Fruit fly (Drosophila melanogaster) whole organism, embryonic: ENCODE measurements around the gene Or33b.

ENCODE experiments used
- CG11504 ChIP-seq: fragments of 200-800 bp; sonication (Bioruptor generic); optimal IDR thresholded peaks from 3 replicates; lab custom pipeline; 2019; ENCODE audit warnings: missing biosample characterization, mild to moderate bottlenecking, missing genetic modification characterization, moderate library complexity
- CG12659 ChIP-seq: fragments of 200-800 bp; sonication (Bioruptor generic); optimal IDR thresholded peaks from 3 replicates; lab custom pipeline; 2017; ENCODE audit warnings: mild to moderate bottlenecking, missing biosample characterization, missing genetic modification reagents, missing genetic modification characterization
- CG1602 ChIP-seq: fragments of 200-800 bp; sonication (Bioruptor generic); optimal IDR thresholded peaks from 3 replicates; lab custom pipeline; 2016; ENCODE audit warnings: missing biosample characterization, missing genetic modification characterization
- CG16815 ChIP-seq: fragments of 200-800 bp; sonication (Bioruptor generic); optimal IDR thresholded peaks from 3 replicates; lab custom pipeline; 2017; ENCODE audit warnings: missing biosample characterization, mild to moderate bottlenecking, missing genetic modification characterization
- CG17328 ChIP-seq: fragments of 200-800 bp; sonication (Bioruptor generic); IDR thresholded peaks from 2 replicates; pipeline ENCODE4 v1.3.6; 2022; ENCODE audit warnings: missing biosample characterization, missing genetic modification characterization
- CG2875 ChIP-seq: fragments of 200-800 bp; sonication (Bioruptor generic); optimal IDR thresholded peaks from 2 replicates; lab custom pipeline; 2017; ENCODE audit warnings: missing biosample characterization, mild to moderate bottlenecking, missing genetic modification characterization, missing genetic modification reagents
- CG5180 ChIP-seq: fragments of 200-800 bp; sonication (Bioruptor generic); optimal IDR thresholded peaks from 3 replicates; lab custom pipeline; 2017; ENCODE audit warnings: missing biosample characterization, missing genetic modification characterization, mild to moderate bottlenecking, moderate library complexity, missing genetic modification reagents
- CG6689 ChIP-seq: fragments of 200-800 bp; sonication (Bioruptor generic); IDR thresholded peaks from 2 replicates; pipeline ENCODE4 v1.3.6; 2022; ENCODE audit warnings: missing biosample characterization, missing genetic modification characterization
- CG7745 ChIP-seq: fragments of 200-800 bp; sonication (Bioruptor generic); optimal IDR thresholded peaks from 2 replicates; lab custom pipeline; 2018; ENCODE audit warnings: missing biosample characterization, mild to moderate bottlenecking, missing genetic modification characterization, moderate library complexity
- CG8359 ChIP-seq: fragments of 200-800 bp; sonication (Bioruptor generic); optimal IDR thresholded peaks from 2 replicates; lab custom pipeline; 2017; ENCODE audit warnings: missing biosample characterization, mild to moderate bottlenecking, missing genetic modification characterization, borderline replicate concordance
- CTCF ChIP-seq: fragments of 200-800 bp; sonication (Bioruptor generic); optimal IDR thresholded peaks from 2 replicates; lab custom pipeline; 2017; ENCODE audit warnings: missing biosample characterization, mild to moderate bottlenecking, missing genetic modification characterization, moderate library complexity
- Dbx ChIP-seq: fragments of 200-800 bp; sonication (Bioruptor generic); IDR thresholded peaks from 3 replicates; pipeline ENCODE4 v1.3.6; 2022; ENCODE audit warnings: missing biosample characterization, missing genetic modification characterization
- Deaf1 ChIP-seq: fragments of 200-800 bp; optimal IDR thresholded peaks from 3 replicates; lab custom pipeline; 2019; ENCODE audit warnings: missing biosample characterization, mild to moderate bottlenecking, missing genetic modification characterization, moderate library complexity
- Dll ChIP-seq: fragments of 200-800 bp; sonication (Bioruptor generic); IDR thresholded peaks from 4 replicates; pipeline ENCODE4 v1.3.6; 2022; ENCODE audit warnings: missing biosample characterization, missing genetic modification characterization; ENCODE audit not compliant: partially characterized antibody
- Eip74EF ChIP-seq, 2 experiments: fragments of 200-800 bp in 1 of 2; fragments of >200 bp in 1 of 2; sonication (Bioruptor generic) in 1 of 2; optimal IDR thresholded peaks; 2 replicates each; lab custom pipeline; 2017 to 2019; ENCODE audit warnings: missing biosample characterization in 2 of 2, missing genetic modification characterization in 2 of 2, mild to moderate bottlenecking in 1 of 2, moderate library complexity in 1 of 2
- Hr51 ChIP-seq, 2 experiments: fragments of 200-800 bp; sonication (Bioruptor generic); optimal IDR thresholded peaks; 2 replicates in 1 of 2; 3 replicates in 1 of 2; lab custom pipeline; 2016 to 2018; ENCODE audit warnings: missing biosample characterization in 2 of 2, missing genetic modification characterization in 2 of 2, mild to moderate bottlenecking in 1 of 2, moderate library complexity in 1 of 2
- Hr78 ChIP-seq, 2 experiments: fragments of 200-800 bp in 1 of 2; fragments of >200 bp in 1 of 2; sonication (Bioruptor generic) in 1 of 2; optimal IDR thresholded peaks; 2 replicates each; lab custom pipeline; 2017 to 2019; ENCODE audit warnings: missing biosample characterization in 2 of 2, missing genetic modification characterization in 2 of 2, mild to moderate bottlenecking in 1 of 2, moderate library complexity in 1 of 2
- Kr ChIP-seq: fragments of 200-800 bp; sonication (Bioruptor generic); optimal IDR thresholded peaks from 2 replicates; lab custom pipeline; 2017; ENCODE audit warnings: missing biosample characterization, mild to moderate bottlenecking, missing genetic modification characterization
- Scr ChIP-seq: fragments of 200-800 bp; sonication (Bioruptor generic); IDR thresholded peaks from 2 replicates; pipeline ENCODE4 v1.3.6; 2022; ENCODE audit warnings: missing biosample characterization, missing genetic modification characterization; ENCODE audit not compliant: partially characterized antibody
- Sox102F ChIP-seq: fragments of 200-800 bp; sonication (Bioruptor generic); optimal IDR thresholded peaks from 2 replicates; lab custom pipeline; 2018; ENCODE audit warnings: missing biosample characterization, mild to moderate bottlenecking, missing genetic modification characterization, moderate library complexity
- TFAM ChIP-seq: fragments of 200-800 bp; sonication (Bioruptor generic); optimal IDR thresholded peaks from 2 replicates; lab custom pipeline; 2017; ENCODE audit warnings: missing biosample characterization, missing genetic modification characterization, inconsistent platforms
- abd-A ChIP-seq: fragments of 200-800 bp; sonication (Bioruptor generic); optimal IDR thresholded peaks from 3 replicates; lab custom pipeline; 2019; ENCODE audit warnings: missing biosample characterization, mild to moderate bottlenecking, missing genetic modification characterization, moderate library complexity
- aop ChIP-seq: fragments of 200-800 bp; sonication (Bioruptor generic); IDR thresholded peaks from 2 replicates; pipeline ENCODE4 v1.3.6; 2022; ENCODE audit warnings: missing biosample characterization, missing genetic modification characterization
- az2 ChIP-seq: fragments of 200-800 bp; sonication (Bioruptor generic); optimal IDR thresholded peaks from 3 replicates; lab custom pipeline; 2016; ENCODE audit warnings: missing biosample characterization, missing genetic modification characterization
- crol ChIP-seq: fragments of 200-800 bp; sonication (Bioruptor generic); IDR thresholded peaks from 2 replicates; pipeline ENCODE4 v1.3.6; 2022; ENCODE audit warnings: missing biosample characterization, missing genetic modification characterization
- dimm ChIP-seq: fragments of 200-800 bp; sonication (Bioruptor generic); IDR thresholded peaks from 2 replicates; pipeline ENCODE4 v1.3.6; 2022; ENCODE audit warnings: missing biosample characterization, missing genetic modification characterization
- esg ChIP-seq: fragments of 200-800 bp; sonication (Bioruptor generic); conservative IDR thresholded peaks from 2 replicates; pipeline ENCODE4 v1.3.6; 2022; ENCODE audit warnings: missing biosample characterization, missing genetic modification characterization
- ewg ChIP-seq: fragments of 200-800 bp; sonication (Bioruptor generic); optimal IDR thresholded peaks from 3 replicates; lab custom pipeline; 2017; ENCODE audit warnings: mild to moderate bottlenecking, missing biosample characterization, missing genetic modification reagents, missing genetic modification characterization
- eyg ChIP-seq: fragments of 200-800 bp; sonication (Bioruptor generic); optimal IDR thresholded peaks from 3 replicates; lab custom pipeline; 2016; ENCODE audit warnings: missing biosample characterization, missing genetic modification characterization
- fd64A ChIP-seq: fragments of 200-800 bp; sonication (Bioruptor generic); optimal IDR thresholded peaks from 3 replicates; lab custom pipeline; 2018; ENCODE audit warnings: missing biosample characterization, mild to moderate bottlenecking, missing genetic modification characterization
- gcm2 ChIP-seq: fragments of 200-800 bp; sonication (Bioruptor generic); optimal IDR thresholded peaks from 2 replicates; lab custom pipeline; 2016; ENCODE audit warnings: missing biosample characterization, missing genetic modification characterization
- gem ChIP-seq: fragments of 200-800 bp; sonication (Bioruptor generic); optimal IDR thresholded peaks from 2 replicates; lab custom pipeline; 2019; ENCODE audit warnings: missing biosample characterization, mild to moderate bottlenecking, missing genetic modification characterization, moderate library complexity
- h ChIP-seq: fragments of >200 bp; optimal IDR thresholded peaks from 2 replicates; lab custom pipeline; 2017
- hb ChIP-seq: fragments of 200-800 bp; sonication (Bioruptor generic); IDR thresholded peaks from 3 replicates; pipeline ENCODE4 v1.3.6; 2022; ENCODE audit warnings: missing biosample characterization, missing genetic modification characterization; ENCODE audit not compliant: partially characterized antibody
- jumu ChIP-seq: fragments of 200-800 bp; sonication (Bioruptor generic); optimal IDR thresholded peaks from 3 replicates; lab custom pipeline; 2016; ENCODE audit warnings: missing biosample characterization, missing genetic modification characterization
- lmd ChIP-seq: fragments of 200-800 bp; sonication (Bioruptor generic); IDR thresholded peaks from 2 replicates; pipeline ENCODE4 v1.3.6; 2022; ENCODE audit warnings: missing biosample characterization, missing genetic modification characterization
- p53 ChIP-seq: fragments of 200-800 bp; sonication (Bioruptor generic); optimal IDR thresholded peaks from 2 replicates; lab custom pipeline; 2016; ENCODE audit warnings: missing biosample characterization, missing genetic modification characterization
- pfk ChIP-seq: fragments of 200-800 bp; sonication (Bioruptor generic); optimal IDR thresholded peaks from 2 replicates; lab custom pipeline; 2018; ENCODE audit warnings: missing biosample characterization, mild to moderate bottlenecking, missing genetic modification characterization, moderate library complexity
- run ChIP-seq: fragments of 200-800 bp; sonication (Bioruptor generic); optimal IDR thresholded peaks from 3 replicates; lab custom pipeline; 2018; ENCODE audit warnings: missing biosample characterization, mild to moderate bottlenecking, missing genetic modification characterization
- scrt ChIP-seq: fragments of 200-800 bp; sonication (Bioruptor generic); optimal IDR thresholded peaks from 2 replicates; lab custom pipeline; 2018; ENCODE audit warnings: missing biosample characterization, mild to moderate bottlenecking, missing genetic modification characterization, moderate library complexity
- sens ChIP-seq: fragments of 200-800 bp; sonication (Bioruptor generic); peaks from one replicate; lab custom pipeline; 2016; ENCODE audit warnings: missing biosample characterization, missing genetic modification characterization
- seq ChIP-seq: fragments of 200-800 bp; sonication (Bioruptor generic); IDR thresholded peaks from 2 replicates; pipeline ENCODE4 v1.3.6; 2022; ENCODE audit warnings: missing biosample characterization, missing genetic modification characterization
- yki ChIP-seq: fragments of >200 bp; optimal IDR thresholded peaks from 3 replicates; lab custom pipeline; 2018
- zen ChIP-seq: fragments of 200-800 bp; sonication (Bioruptor generic); optimal IDR thresholded peaks from 3 replicates; lab custom pipeline; 2018; ENCODE audit warnings: missing biosample characterization, mild to moderate bottlenecking, missing genetic modification characterization, moderate library complexity

Gene Or33b

DNA sequence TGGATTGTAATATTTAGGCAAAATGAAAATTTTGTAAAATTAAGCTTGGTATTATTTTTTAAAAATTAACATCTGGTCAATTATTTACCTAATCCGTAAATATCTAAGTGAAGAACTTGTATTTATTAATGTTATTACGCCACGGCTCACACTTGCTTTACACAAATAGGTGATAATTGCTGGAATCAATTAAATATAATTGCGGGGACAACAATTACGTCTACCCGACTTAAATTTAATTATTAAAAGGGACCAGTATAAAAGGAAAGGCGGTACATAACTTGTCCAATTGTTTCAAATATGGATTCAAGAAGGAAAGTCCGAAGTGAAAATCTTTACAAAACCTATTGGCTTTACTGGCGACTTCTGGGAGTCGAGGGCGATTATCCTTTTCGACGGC lies 1.8 kb upstream of the Or33b start, which contains the start of gene Or33a:
Or33a (plus strand) TSS at position 301 of the 400 bp plus-strand sequence.
- TF ChIP-seq h (lab: Kevin White, UChicago) (no peak), seq (no peak), CG16815 (no peak), CG7745 (tag; lab: Kevin White, UChicago) (no peak), abd-A (no peak), CG17328 (GFP tag; lab: Robert Waterston, UW) (no peak), pfk (GFP tag; lab: Kevin White, UChicago) (no peak), crol (GFP tag; lab: Robert Waterston, UW) (no peak), Scr (GFP tag; lab: Robert Waterston, UW) (no peak), eyg (GFP tag; lab: Kevin White, UChicago) (no peak), Dll (GFP tag; lab: Robert Waterston, UW) (no peak), Kr (no peak), zen (tag; lab: Kevin White, UChicago) (no peak), CG1602 (GFP tag; lab: Kevin White, UChicago) (no peak), CG2875 (GFP tag; lab: Kevin White, UChicago) (no peak), aop (no peak)

DNA sequence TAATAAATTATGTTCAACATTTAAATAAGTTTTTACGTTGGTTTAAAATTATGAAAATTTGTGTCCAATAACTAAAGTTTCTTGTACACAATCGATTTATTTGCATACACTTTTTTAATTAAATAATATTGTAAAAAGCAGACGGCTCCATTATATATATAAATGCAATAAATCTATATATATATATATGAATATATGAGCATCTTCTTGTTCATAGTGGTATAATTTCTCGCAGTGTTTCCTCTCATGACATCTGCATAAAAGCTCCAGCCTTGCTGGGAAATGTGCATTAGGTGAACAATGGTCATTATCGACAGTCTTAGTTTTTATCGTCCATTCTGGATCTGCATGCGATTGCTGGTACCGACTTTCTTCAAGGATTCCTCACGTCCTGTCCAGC lies 1.7 kb downstream of the Or33b start, which contains the start of gene Or33c:
Or33c (plus strand) TSS at position 301 of the 400 bp plus-strand sequence.
- no peak for TF ChIP-seq CG8359 (GFP tag; lab: Kevin White, UChicago)
- no peak for TF ChIP-seq ewg (GFP tag; lab: Kevin White, UChicago)
- no peak for TF ChIP-seq yki
- no peak for TF ChIP-seq TFAM (GFP tag; lab: Kevin White, UChicago)
- no peak for TF ChIP-seq gem (tag; lab: Kevin White, UChicago)
- no peak for TF ChIP-seq gcm2
- no peak for TF ChIP-seq fd64A
- TF ChIP-seq run (tag; lab: Kevin White, UChicago), result no peak
- TF ChIP-seq hb (GFP tag; lab: Robert Waterston, UW), result no peak
- TF ChIP-seq p53 (GFP tag; lab: Kevin White, UChicago), result no peak
- no peak for TF ChIP-seq CG12659
- no peak for TF ChIP-seq sens (GFP tag; lab: Kevin White, UChicago)
- no peak for TF ChIP-seq CG16815
- TF ChIP-seq dimm, result no peak

DNA sequence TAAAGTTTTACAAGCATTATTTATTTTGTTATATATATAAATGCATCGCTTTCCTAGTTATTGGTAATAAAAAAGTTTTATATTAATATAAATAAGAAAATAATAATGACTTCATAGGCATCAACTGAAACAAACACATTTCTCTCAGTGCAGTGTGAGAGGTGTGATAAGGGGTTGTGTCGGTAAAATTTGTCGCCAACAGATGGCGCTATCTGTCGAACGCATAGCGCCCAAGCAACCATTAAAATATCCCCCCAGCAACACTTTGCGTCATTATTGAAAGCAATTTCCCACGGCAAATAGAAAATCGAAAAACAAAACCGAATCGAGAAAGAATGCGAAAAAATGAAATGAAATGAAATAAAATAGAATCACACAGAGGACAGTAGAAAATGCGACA lies 4.6 kb downstream of the Or33b start:
- TF ChIP-seq Dbx (GFP tag; lab: Robert Waterston, UW) (0 out of 3 replicates have a peak, but pooled peaks have one; percentile 23), scrt (GFP tag; lab: Kevin White, UChicago) (no peak), Hr51 (GFP tag; optimal IDR thresholded peaks at IDR 0.05; lab: Kevin White, UChicago) (peak in 1 of 2 experiments; percentile 13), CG11504 (tag; lab: Kevin White, UChicago) (peak; percentile 31), CG6689 (GFP tag; lab: Robert Waterston, UW) (0 out of 2 replicates have a peak, but pooled peaks have one; percentile 22), jumu (GFP tag; lab: Kevin White, UChicago) (no peak), Hr78 (GFP tag; optimal IDR thresholded peaks at IDR 0.05; lab: Kevin White, UChicago) (no peak), CTCF (GFP tag; lab: Kevin White, UChicago) (peak; percentile 85), esg (GFP tag; lab: Robert Waterston, UW) (0 out of 2 replicates have a peak, but pooled peaks have one; percentile 6), CG5180 (GFP tag; lab: Kevin White, UChicago) (peak; percentile 64), Sox102F (GFP tag; lab: Kevin White, UChicago) (peak; percentile 26), az2 (GFP tag; lab: Kevin White, UChicago) (peak; percentile 7), Eip74EF (GFP tag; optimal IDR thresholded peaks at IDR 0.05; lab: Kevin White, UChicago) (no peak), Deaf1 (no peak), gem (tag; lab: Kevin White, UChicago) (peak; percentile 52), lmd (GFP tag; lab: Robert Waterston, UW) (peak; percentile 11; the same call in 1 of the 2 replicates)
